Fruit fly (Drosophila melanogaster) whole organism, embryonic: ENCODE measurements around the gene Sr-CIII.

Source experiments
- ATbp ChIP-seq: fragments of 200-800 bp; sonication (Bioruptor generic); optimal IDR thresholded peaks from 2 replicates; lab custom pipeline; 2017; ENCODE audit warnings: missing biosample characterization, mild to moderate bottlenecking, missing genetic modification characterization, missing genetic modification reagents
- Aef1 ChIP-seq: fragments of 200-800 bp; sonication (Bioruptor generic); IDR thresholded peaks from 3 replicates; pipeline ENCODE4 v1.3.6; 2022; ENCODE audit warnings: missing biosample characterization, missing genetic modification characterization
- Antp ChIP-seq: fragments of 200-800 bp; sonication (Bioruptor generic); optimal IDR thresholded peaks from 3 replicates; lab custom pipeline; 2016; ENCODE audit warnings: missing biosample characterization, missing genetic modification characterization
- Asciz ChIP-seq: fragments of 200-800 bp; sonication (Bioruptor generic); optimal IDR thresholded peaks from 2 replicates; lab custom pipeline; 2017; ENCODE audit warnings: missing biosample characterization, mild to moderate bottlenecking, missing genetic modification characterization, missing genetic modification reagents
- B-H2 ChIP-seq: fragments of 200-800 bp; sonication (Bioruptor generic); optimal IDR thresholded peaks from 2 replicates; lab custom pipeline; 2018; ENCODE audit warnings: missing biosample characterization, mild to moderate bottlenecking, missing genetic modification characterization
- BtbVII ChIP-seq: fragments of 200-800 bp; sonication (Bioruptor generic); optimal IDR thresholded peaks from 3 replicates; lab custom pipeline; 2017; ENCODE audit warnings: missing biosample characterization, mild to moderate bottlenecking, missing genetic modification characterization
- C15 ChIP-seq: fragments of 200-800 bp; sonication (Bioruptor generic); IDR thresholded peaks from 3 replicates; pipeline ENCODE4 v1.3.6; 2022; ENCODE audit warnings: missing biosample characterization, missing genetic modification characterization
- CG10267 ChIP-seq: fragments of 200-800 bp; sonication (Bioruptor generic); optimal IDR thresholded peaks from 2 replicates; lab custom pipeline; 2018; ENCODE audit warnings: missing biosample characterization, mild to moderate bottlenecking, missing genetic modification characterization, moderate library complexity
- CG10366 ChIP-seq: fragments of 200-800 bp; sonication (Bioruptor generic); IDR thresholded peaks from 2 replicates; pipeline ENCODE4 v1.3.6; 2022; ENCODE audit warnings: missing biosample characterization, missing genetic modification characterization
- CG13123 ChIP-seq: fragments of 200-800 bp; sonication (Bioruptor generic); optimal IDR thresholded peaks from 2 replicates; lab custom pipeline; 2016; ENCODE audit warnings: missing biosample characterization, missing genetic modification characterization
- CG13624 ChIP-seq: fragments of 200-800 bp; sonication (Bioruptor generic); optimal IDR thresholded peaks from 2 replicates; lab custom pipeline; 2016; ENCODE audit warnings: missing biosample characterization, missing genetic modification characterization
- CG14014 ChIP-seq: fragments of 200-800 bp; sonication (Bioruptor generic); IDR thresholded peaks from 2 replicates; pipeline ENCODE4 v1.3.6; 2022; ENCODE audit warnings: missing biosample characterization, missing genetic modification characterization
- CG14050 ChIP-seq: fragments of 200-800 bp; sonication (Bioruptor generic); IDR thresholded peaks from 3 replicates; pipeline ENCODE4 v1.3.6; 2022; ENCODE audit warnings: missing biosample characterization, missing genetic modification characterization
- CG14860 ChIP-seq: fragments of 200-800 bp; sonication (Bioruptor generic); IDR thresholded peaks from 3 replicates; pipeline ENCODE4 v1.3.6; 2022; ENCODE audit warnings: missing biosample characterization, missing genetic modification characterization; ENCODE audit not compliant: partially characterized antibody
- CG1602 ChIP-seq: fragments of 200-800 bp; sonication (Bioruptor generic); optimal IDR thresholded peaks from 3 replicates; lab custom pipeline; 2016; ENCODE audit warnings: missing biosample characterization, missing genetic modification characterization
- CG17568 ChIP-seq: fragments of 200-800 bp; sonication (Bioruptor generic); optimal IDR thresholded peaks from 2 replicates; lab custom pipeline; 2018; ENCODE audit warnings: missing biosample characterization, mild to moderate bottlenecking, missing genetic modification characterization, moderate library complexity
- CG2199 ChIP-seq: fragments of 200-800 bp; sonication (Bioruptor generic); IDR thresholded peaks from 3 replicates; pipeline ENCODE4 v1.3.6; 2022; ENCODE audit warnings: missing biosample characterization, missing genetic modification characterization
- CG3065 ChIP-seq: fragments of 200-800 bp; sonication (Bioruptor generic); optimal IDR thresholded peaks from 2 replicates; lab custom pipeline; 2016; ENCODE audit warnings: missing biosample characterization, missing genetic modification characterization
- CG32772 ChIP-seq: fragments of 200-800 bp; sonication (Bioruptor generic); IDR thresholded peaks from 2 replicates; pipeline ENCODE4 v1.3.6; 2022; ENCODE audit warnings: missing biosample characterization, missing genetic modification characterization
- CG42726 ChIP-seq: fragments of 200-800 bp; sonication (Bioruptor generic); IDR thresholded peaks from 2 replicates; pipeline ENCODE4 v1.3.6; 2022; ENCODE audit warnings: missing biosample characterization, missing genetic modification characterization; ENCODE audit not compliant: partially characterized antibody
- CG7963 ChIP-seq: fragments of 200-800 bp; sonication (Bioruptor generic); IDR thresholded peaks from 3 replicates; pipeline ENCODE4 v1.3.6; 2022; ENCODE audit warnings: missing biosample characterization, missing genetic modification characterization; ENCODE audit not compliant: partially characterized antibody
- H15 ChIP-seq: fragments of 200-800 bp; sonication (Bioruptor generic); IDR thresholded peaks from 3 replicates; pipeline ENCODE4 v1.3.6; 2022; ENCODE audit warnings: missing biosample characterization, missing genetic modification characterization
- HLH3B ChIP-seq: fragments of 200-800 bp; sonication (Bioruptor generic); IDR thresholded peaks from 2 replicates; pipeline ENCODE4 v1.3.6; 2022; ENCODE audit warnings: missing biosample characterization, missing genetic modification characterization
- Hey ChIP-seq: fragments of 200-800 bp; sonication (Bioruptor generic); optimal IDR thresholded peaks from 3 replicates; lab custom pipeline; 2018; ENCODE audit warnings: missing biosample characterization, mild to moderate bottlenecking, missing genetic modification characterization
- HmgZ ChIP-seq: fragments of 200-800 bp; sonication (Bioruptor generic); optimal IDR thresholded peaks from 2 replicates; lab custom pipeline; 2018; ENCODE audit warnings: missing biosample characterization, mild to moderate bottlenecking, missing genetic modification characterization
- Hmx ChIP-seq: fragments of 200-800 bp; sonication (Bioruptor generic); optimal IDR thresholded peaks from 2 replicates; lab custom pipeline; 2016; ENCODE audit warnings: missing biosample characterization, missing genetic modification characterization
- Lhr ChIP-seq: fragments of 200-800 bp; sonication (Bioruptor generic); optimal IDR thresholded peaks from 3 replicates; lab custom pipeline; 2017; ENCODE audit warnings: mild to moderate bottlenecking, missing biosample characterization, missing genetic modification reagents, missing genetic modification characterization
- MTF-1 ChIP-seq: fragments of 200-800 bp; sonication (Bioruptor generic); optimal IDR thresholded peaks from 2 replicates; lab custom pipeline; 2018; ENCODE audit warnings: missing biosample characterization, mild to moderate bottlenecking, missing genetic modification characterization, borderline replicate concordance
- Med ChIP-seq: fragments of 200-800 bp; sonication (Bioruptor generic); peaks from one replicate; lab custom pipeline; 2016; ENCODE audit warnings: missing biosample characterization, missing genetic modification characterization, mild to moderate bottlenecking, inconsistent platforms, moderate library complexity
- Myb ChIP-seq: fragments of 200-800 bp; sonication (Bioruptor generic); optimal IDR thresholded peaks from 2 replicates; lab custom pipeline; 2016; ENCODE audit warnings: missing biosample characterization, missing genetic modification characterization
- NC2β ChIP-seq: fragments of 200-800 bp; sonication (Bioruptor generic); optimal IDR thresholded peaks from 2 replicates; lab custom pipeline; 2016; ENCODE audit warnings: missing biosample characterization, missing genetic modification characterization
- Nf-YA ChIP-seq: fragments of 200-800 bp; sonication (Bioruptor generic); IDR thresholded peaks from 2 replicates; pipeline ENCODE4 v1.3.6; 2022; ENCODE audit warnings: missing biosample characterization, missing genetic modification characterization
- Sox102F ChIP-seq: fragments of 200-800 bp; sonication (Bioruptor generic); optimal IDR thresholded peaks from 2 replicates; lab custom pipeline; 2018; ENCODE audit warnings: missing biosample characterization, mild to moderate bottlenecking, missing genetic modification characterization, moderate library complexity
- Xrp1 ChIP-seq: fragments of 200-800 bp; sonication (Bioruptor generic); IDR thresholded peaks from 2 replicates; pipeline ENCODE4 v1.3.6; 2022; ENCODE audit warnings: missing biosample characterization, missing genetic modification characterization
- az2 ChIP-seq: fragments of 200-800 bp; sonication (Bioruptor generic); optimal IDR thresholded peaks from 3 replicates; lab custom pipeline; 2016; ENCODE audit warnings: missing biosample characterization, missing genetic modification characterization
- btn ChIP-seq: fragments of 200-800 bp; sonication (Bioruptor generic); optimal IDR thresholded peaks from 2 replicates; lab custom pipeline; 2016; ENCODE audit warnings: missing biosample characterization, missing genetic modification characterization
- chn ChIP-seq: fragments of 200-800 bp; sonication (Bioruptor generic); optimal IDR thresholded peaks from 2 replicates; lab custom pipeline; 2016; ENCODE audit warnings: missing biosample characterization, missing genetic modification characterization
- crol ChIP-seq: fragments of 200-800 bp; sonication (Bioruptor generic); IDR thresholded peaks from 2 replicates; pipeline ENCODE4 v1.3.6; 2022; ENCODE audit warnings: missing biosample characterization, missing genetic modification characterization
- cwo ChIP-seq: fragments of 200-800 bp; sonication (Bioruptor generic); optimal IDR thresholded peaks from 3 replicates; lab custom pipeline; 2017; ENCODE audit warnings: missing biosample characterization, missing genetic modification characterization, mild to moderate bottlenecking, moderate library complexity, missing genetic modification reagents
- gsb-n ChIP-seq: fragments of 200-800 bp; sonication (Bioruptor generic); optimal IDR thresholded peaks from 3 replicates; lab custom pipeline; 2018; ENCODE audit warnings: missing biosample characterization, mild to moderate bottlenecking, missing genetic modification characterization
- hth ChIP-seq: fragments of >200 bp; optimal IDR thresholded peaks from 2 replicates; lab custom pipeline; 2017; ENCODE audit warnings: inconsistent platforms
- mam ChIP-seq: fragments of 200-800 bp; sonication (Bioruptor generic); optimal IDR thresholded peaks from 3 replicates; lab custom pipeline; 2016; ENCODE audit warnings: missing biosample characterization, missing genetic modification characterization
- nmo ChIP-seq: fragments of 200-800 bp; sonication (Bioruptor generic); optimal IDR thresholded peaks from 2 replicates; lab custom pipeline; 2018; ENCODE audit warnings: missing biosample characterization, mild to moderate bottlenecking, missing genetic modification characterization, moderate library complexity
- otp ChIP-seq: fragments of 200-800 bp; sonication (Bioruptor generic); IDR thresholded peaks from 3 replicates; pipeline ENCODE4, ENCODE4 v1.3.6; 2022; ENCODE audit warnings: missing biosample characterization, missing genetic modification characterization
- p53 ChIP-seq: fragments of 200-800 bp; sonication (Bioruptor generic); optimal IDR thresholded peaks from 2 replicates; lab custom pipeline; 2016; ENCODE audit warnings: missing biosample characterization, missing genetic modification characterization
- pb ChIP-seq: fragments of 200-800 bp; sonication (Bioruptor generic); optimal IDR thresholded peaks from 3 replicates; lab custom pipeline; 2016; ENCODE audit warnings: missing biosample characterization, missing genetic modification characterization
- pfk ChIP-seq: fragments of 200-800 bp; sonication (Bioruptor generic); optimal IDR thresholded peaks from 2 replicates; lab custom pipeline; 2018; ENCODE audit warnings: missing biosample characterization, mild to moderate bottlenecking, missing genetic modification characterization, moderate library complexity
- pros ChIP-seq: fragments of 200-800 bp; sonication (Bioruptor generic); optimal IDR thresholded peaks from 3 replicates; lab custom pipeline; 2019; ENCODE audit warnings: missing biosample characterization, mild to moderate bottlenecking, missing genetic modification characterization, moderate library complexity
- schlank ChIP-seq: fragments of 200-800 bp; sonication (Bioruptor generic); optimal IDR thresholded peaks from 2 replicates; lab custom pipeline; 2018; ENCODE audit warnings: missing biosample characterization, mild to moderate bottlenecking, missing genetic modification characterization
- sim ChIP-seq: fragments of 200-800 bp; sonication (Bioruptor generic); IDR thresholded peaks from 2 replicates; pipeline ENCODE4 v1.3.6; 2022; ENCODE audit warnings: missing biosample characterization, missing genetic modification characterization
- stc ChIP-seq: fragments of 200-800 bp; sonication (Bioruptor generic); IDR thresholded peaks from 2 replicates; pipeline ENCODE4 v1.3.6; 2022; ENCODE audit warnings: missing biosample characterization, missing genetic modification characterization
- vvl ChIP-seq: fragments of 200-800 bp; sonication (Bioruptor generic); IDR thresholded peaks from 2 replicates; pipeline ENCODE4 v1.3.6; 2022; ENCODE audit warnings: missing biosample characterization, missing genetic modification characterization

Gene Sr-CIII

dm6 chr2L:4080768-4081167 is 39.4 kb upstream of the Sr-CIII start (continued):
- TF ChIP-seq az2 (peak; percentile 74), BtbVII (GFP tag; lab: Kevin White, UChicago) (peak; percentile 54), CG10366 (GFP tag; lab: Robert Waterston, UW) (peak; percentile 85), CG42726 (GFP tag; lab: Robert Waterston, UW) (no peak), NC2β (GFP tag; lab: Kevin White, UChicago) (peak; percentile 75), Hey (tag; lab: Kevin White, UChicago) (peak; percentile 26), Antp (GFP tag; lab: Kevin White, UChicago) (peak; percentile 78), ATbp (GFP tag; lab: Kevin White, UChicago) (peak; percentile 84), CG14014 (GFP tag; lab: Robert Waterston, UW) (peak; percentile 84), p53 (GFP tag; lab: Kevin White, UChicago) (no peak), CG13123 (GFP tag; lab: Kevin White, UChicago) (peak; percentile 35), pb (peak; percentile 70), mam (GFP tag; lab: Kevin White, UChicago) (peak; percentile 62), MTF-1 (GFP tag; lab: Kevin White, UChicago) (no peak), gsb-n (tag; lab: Kevin White, UChicago) (peak; percentile 18), Nf-YA (GFP tag; lab: Robert Waterston, UW) (peak; percentile 85), btn (GFP tag; lab: Kevin White, UChicago) (peak; percentile 39), Xrp1 (GFP tag; lab: Robert Waterston, UW) (peak; percentile 75), CG14050 (peak; percentile 82), H15 (GFP tag; lab: Robert Waterston, UW) (peak; percentile 83), schlank (no peak), CG1602 (peak; percentile 70), C15 (GFP tag; lab: Robert Waterston, UW) (no peak; the same call in 2 of the 3 replicates), sim (GFP tag; lab: Robert Waterston, UW) (peak; percentile 80), Myb (GFP tag; lab: Kevin White, UChicago) (peak; percentile 34), CG32772 (GFP tag; lab: Robert Waterston, UW) (peak; percentile 77; the same call in 1 of the 2 replicates), pros (GFP tag; lab: Kevin White, UChicago) (no peak), Sox102F (GFP tag; lab: Kevin White, UChicago) (peak; percentile 92), Lhr (GFP tag; lab: Kevin White, UChicago) (no peak), CG13624 (GFP tag; lab: Kevin White, UChicago) (peak; percentile 73), CG14860 (no peak), HLH3B (GFP tag; lab: Robert Waterston, UW) (peak; percentile 89), nmo (peak; percentile 72), CG7963 (no peak), CG2199 (no peak), otp (GFP tag; lab: Robert Waterston, UW) (peak; percentile 83), vvl (GFP tag; lab: Robert Waterston, UW) (peak; percentile 92), Asciz (GFP tag; lab: Kevin White, UChicago) (peak; percentile 9), Med (GFP tag; lab: Kevin White, UChicago) (peak; percentile 94), CG3065 (GFP tag; lab: Kevin White, UChicago) (peak; percentile 43), cwo (GFP tag; lab: Kevin White, UChicago) (peak; percentile 20), Hmx (GFP tag; lab: Kevin White, UChicago) (no peak), CG17568 (GFP tag; lab: Kevin White, UChicago) (peak; percentile 66), pfk (GFP tag; lab: Kevin White, UChicago) (no peak), HmgZ (tag; lab: Kevin White, UChicago) (peak; percentile 43), chn (GFP tag; lab: Kevin White, UChicago) (peak; percentile 89), crol (GFP tag; lab: Robert Waterston, UW) (no peak), Aef1 (GFP tag; lab: Robert Waterston, UW) (peak; percentile 86), B-H2 (GFP tag; lab: Kevin White, UChicago) (no peak), hth (lab: Kevin White, UChicago) (no peak), stc (GFP tag; lab: Robert Waterston, UW) (peak; percentile 78), CG10267 (peak; percentile 22)
